Worm (Caenorhabditis elegans): ENCODE data around the gene misc-1.

ce11 chrII:290282-290681 is 3.9 kb downstream of the misc-1 start, which contains the start of gene djr-1.1:
- no peak for TF ChIP-seq pqm-1 (tag; optimal IDR thresholded peaks at IDR 0.05)
- TF ChIP-seq nhr-11 (tag; optimal IDR thresholded peaks at IDR 0.05), result no peak
- TF ChIP-seq ets-4 (tag; optimal IDR thresholded peaks at IDR 0.05), result no peak
- no peak for TF ChIP-seq tbx-2 (tag; optimal IDR thresholded peaks at IDR 0.05)
- no peak for TF ChIP-seq ttx-3 (tag; optimal IDR thresholded peaks at IDR 0.05)
- no peak for TF ChIP-seq ceh-19 (GFP tag; optimal IDR thresholded peaks at IDR 0.05)
- TF ChIP-seq hlh-30 (tag; optimal IDR thresholded peaks at IDR 0.05; ENCODE audit: insufficient read depth), result no peak
- no peak for TF ChIP-seq madf-2 (tag; optimal IDR thresholded peaks at IDR 0.05)
- no peak for TF ChIP-seq lim-6 (tag; optimal IDR thresholded peaks at IDR 0.05)
- TF ChIP-seq elt-2 (tag; optimal IDR thresholded peaks at IDR 0.05), result no peak
- TF ChIP-seq pha-4 (tag; optimal IDR thresholded peaks at IDR 0.05), result no peak

Measured in whole organism, late embryonic.